Worm (Caenorhabditis elegans): ENCODE results near the gene mrps-31.

DNA sequence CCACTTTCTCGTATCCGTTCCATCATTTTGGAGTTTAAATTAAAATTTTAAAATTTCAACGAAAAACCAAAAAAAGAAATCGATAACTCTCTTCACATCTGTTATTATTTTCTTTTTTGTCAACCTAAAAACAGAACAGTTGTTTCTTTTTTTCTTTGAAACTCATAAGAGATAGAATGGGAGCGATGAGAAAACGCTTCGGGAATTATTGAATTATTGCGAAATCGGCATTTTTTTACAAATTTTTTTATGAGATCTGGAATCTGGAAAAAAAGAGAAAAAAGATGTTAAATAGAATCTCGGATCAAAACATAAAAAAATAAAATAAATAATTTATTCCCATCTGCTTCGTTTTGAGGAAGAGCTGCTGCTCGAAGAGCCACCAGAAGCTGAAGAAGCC, 27.3 kb upstream of the mrps-31 start, which contains the start of gene C46F11.5:
- TF ChIP-seq mab-5 (tag; optimal IDR thresholded peaks at IDR 0.05) (no peak), unc-39 (tag; optimal IDR thresholded peaks at IDR 0.05) (no peak), dmd-4 (tag; optimal IDR thresholded peaks at IDR 0.05) (no peak), zag-1 (tag; optimal IDR thresholded peaks at IDR 0.05) (no peak), elt-1 (tag; optimal IDR thresholded peaks at IDR 0.05) (no peak), lsy-2 (tag; optimal IDR thresholded peaks at IDR 0.05) (peak in 1 of 2 experiments; percentile 1), nhr-11 (tag; optimal IDR thresholded peaks at IDR 0.05) (no peak), ama-1 (optimal IDR thresholded peaks at IDR 0.05) (no peak), alr-1 (tag; optimal IDR thresholded peaks at IDR 0.05) (no peak), lin-13 (GFP tag; optimal IDR thresholded peaks at IDR 0.05) (no peak), nhr-10 (tag; optimal IDR thresholded peaks at IDR 0.05) (no peak), ceh-82 (tag; optimal IDR thresholded peaks at IDR 0.05) (no peak), ZK546.5 (tag; optimal IDR thresholded peaks at IDR 0.05) (no peak), nhr-77 (tag; optimal IDR thresholded peaks at IDR 0.05) (no peak)
